Fruit fly (Drosophila melanogaster) whole organism, pupa: ENCODE data around the gene spict.

Experiments
- CG10348 ChIP-seq: fragments of 200-800 bp; sonication (Bioruptor generic); IDR thresholded peaks from 2 replicates; pipeline ENCODE4 v1.3.6; 2022; ENCODE audit warnings: missing biosample characterization, missing genetic modification characterization
- CG12605 ChIP-seq: fragments of 200-800 bp; sonication (Bioruptor generic); IDR thresholded peaks from 2 replicates; pipeline ENCODE4 v1.3.6; 2022; ENCODE audit warnings: missing biosample characterization, missing genetic modification characterization
- CG13204 ChIP-seq: fragments of 200-800 bp; sonication (Bioruptor generic); optimal IDR thresholded peaks from 2 replicates; lab custom pipeline; 2018; ENCODE audit warnings: missing biosample characterization, mild to moderate bottlenecking, missing genetic modification characterization, moderate library complexity
- CG14655 ChIP-seq: fragments of 200-800 bp; sonication (Bioruptor generic); optimal IDR thresholded peaks from 3 replicates; lab custom pipeline; 2017; ENCODE audit warnings: mild to moderate bottlenecking, missing biosample characterization, missing genetic modification reagents, missing genetic modification characterization
- CG15710 ChIP-seq: fragments of 200-800 bp; sonication (Bioruptor generic); optimal IDR thresholded peaks from 2 replicates; lab custom pipeline; 2018; ENCODE audit warnings: missing biosample characterization, mild to moderate bottlenecking, missing genetic modification characterization, moderate library complexity
- CG17806 ChIP-seq: fragments of 200-800 bp; sonication (Bioruptor generic); optimal IDR thresholded peaks from 2 replicates; lab custom pipeline; 2018; ENCODE audit warnings: missing biosample characterization, mild to moderate bottlenecking, missing genetic modification characterization, moderate library complexity
- CG32121 ChIP-seq: fragments of 200-800 bp; sonication (Bioruptor generic); IDR thresholded peaks from 2 replicates; pipeline ENCODE4 v1.3.6; 2022; ENCODE audit warnings: missing biosample characterization, missing genetic modification characterization
- CG34367 ChIP-seq: fragments of 200-800 bp; sonication (Bioruptor generic); optimal IDR thresholded peaks from 2 replicates; lab custom pipeline; 2018; ENCODE audit warnings: missing biosample characterization, mild to moderate bottlenecking, missing genetic modification characterization
- CG4496 ChIP-seq: fragments of 200-800 bp; sonication (Bioruptor generic); IDR thresholded peaks from 3 replicates; pipeline ENCODE4 v1.3.6; 2022; ENCODE audit warnings: missing biosample characterization, missing genetic modification characterization
- CG8159 ChIP-seq: fragments of 200-800 bp; sonication (Bioruptor generic); optimal IDR thresholded peaks from 3 replicates; lab custom pipeline; 2018; ENCODE audit warnings: missing biosample characterization, mild to moderate bottlenecking, missing genetic modification characterization, moderate library complexity
- CG8301 ChIP-seq: fragments of 200-800 bp; sonication (Bioruptor generic); optimal IDR thresholded peaks from 2 replicates; lab custom pipeline; 2018; ENCODE audit warnings: missing biosample characterization, mild to moderate bottlenecking, missing genetic modification characterization
- CG9948 ChIP-seq: fragments of 200-800 bp; sonication (Bioruptor generic); optimal IDR thresholded peaks from 2 replicates; lab custom pipeline; 2018; ENCODE audit warnings: missing biosample characterization, mild to moderate bottlenecking, missing genetic modification characterization, moderate library complexity
- D1 ChIP-seq: fragments of 200-800 bp; sonication (Bioruptor generic); optimal IDR thresholded peaks from 2 replicates; lab custom pipeline; 2018; ENCODE audit warnings: missing biosample characterization, mild to moderate bottlenecking, missing genetic modification characterization, moderate library complexity
- EcR ChIP-seq: fragments of 200-800 bp; sonication (Bioruptor generic); optimal IDR thresholded peaks from 3 replicates; lab custom pipeline; 2019; ENCODE audit warnings: missing biosample characterization, missing genetic modification characterization, mild to moderate bottlenecking, moderate library complexity, missing genetic modification reagents
- Ets98B ChIP-seq: fragments of 200-800 bp; sonication (Bioruptor generic); IDR thresholded peaks from 2 replicates; pipeline ENCODE4 v1.3.6; 2022; ENCODE audit warnings: missing biosample characterization, missing genetic modification characterization
- Pif1A ChIP-seq: fragments of 200-800 bp; sonication (Bioruptor generic); optimal IDR thresholded peaks from 3 replicates; lab custom pipeline; 2016; ENCODE audit warnings: missing biosample characterization, missing genetic modification characterization
- Pif1B ChIP-seq: fragments of 200-800 bp; sonication (Bioruptor generic); optimal IDR thresholded peaks from 3 replicates; lab custom pipeline; 2016; ENCODE audit warnings: missing biosample characterization, missing genetic modification characterization
- Snoo ChIP-seq: fragments of 200-800 bp; sonication (Bioruptor generic); optimal IDR thresholded peaks from 3 replicates; lab custom pipeline; 2017; ENCODE audit warnings: missing biosample characterization, mild to moderate bottlenecking, missing genetic modification characterization, inconsistent platforms
- fd96Ca ChIP-seq: fragments of 200-800 bp; sonication (Bioruptor generic); IDR thresholded peaks from 3 replicates; pipeline ENCODE4 v1.3.6; 2022; ENCODE audit warnings: missing biosample characterization, missing genetic modification characterization
- gl ChIP-seq: fragments of 200-800 bp; sonication (Bioruptor generic); optimal IDR thresholded peaks from 2 replicates; lab custom pipeline; 2018; ENCODE audit warnings: missing biosample characterization, mild to moderate bottlenecking, missing genetic modification characterization
- rn ChIP-seq: fragments of 200-800 bp; sonication (Bioruptor generic); IDR thresholded peaks from 2 replicates; pipeline ENCODE4 v1.3.6; 2022; ENCODE audit warnings: missing biosample characterization, missing genetic modification characterization

spict gene

dm6 chr2L:12704418-12704920 lies at the start of gene spict, which contains the start of gene CG5776:
Gene spict, plus strand, starts transcription at chr2L:12704725.
Gene CG5776, minus strand, starts transcription at chr2L:12704451.
- no peak for TF ChIP-seq CG10348 (GFP tag; lab: Robert Waterston, UW)
- TF ChIP-seq Pif1A (GFP tag; lab: Kevin White, UChicago): no peak
- TF ChIP-seq D1 (tag; lab: Kevin White, UChicago): no peak
- TF ChIP-seq Pif1B (GFP tag; lab: Kevin White, UChicago): no peak
- TF ChIP-seq Snoo (tag; lab: Kevin White, UChicago): peak; percentile 46
- no peak for TF ChIP-seq EcR (GFP tag; lab: Kevin White, UChicago)
- peak; percentile 69 for TF ChIP-seq CG8159
- TF ChIP-seq CG14655 (GFP tag; lab: Kevin White, UChicago): no peak
- TF ChIP-seq CG32121 (GFP tag; lab: Robert Waterston, UW): peak; percentile 71
- peak; percentile 82 for TF ChIP-seq fd96Ca (GFP tag; lab: Robert Waterston, UW)
- TF ChIP-seq CG12605 (GFP tag; lab: Robert Waterston, UW): peak; percentile 25; the same call in 1 of the 2 replicates
- TF ChIP-seq CG8301 (tag; lab: Kevin White, UChicago): peak; percentile 54
- no peak for TF ChIP-seq CG13204 (GFP tag; lab: Kevin White, UChicago)
- peak; percentile 66 for TF ChIP-seq CG34367 (tag; lab: Kevin White, UChicago)
- peak; percentile 37; the same call in 1 of the 2 replicates for TF ChIP-seq rn
- TF ChIP-seq CG9948: peak; percentile 47
- peak; percentile 46 for TF ChIP-seq gl (tag; lab: Kevin White, UChicago)
- peak; percentile 74 for TF ChIP-seq Ets98B (GFP tag; lab: Robert Waterston, UW)
- TF ChIP-seq CG4496 (GFP tag; lab: Robert Waterston, UW): peak; percentile 68; the same call in 2 of the 3 replicates
- peak; percentile 75 for TF ChIP-seq CG15710 (tag; lab: Kevin White, UChicago)
- TF ChIP-seq CG17806: peak; percentile 53

- peak; percentile 16 for TF ChIP-seq D1 (tag; lab: Kevin White, UChicago)
- no peak for TF ChIP-seq CG17806
- TF ChIP-seq CG14655 (GFP tag; lab: Kevin White, UChicago): peak; percentile 21
- TF ChIP-seq CG8159: peak; percentile 56
Measured at dm6 chr2L:12655731-12656326, 48.7 kb upstream of the spict start.

- no peak for TF ChIP-seq CG14655 (GFP tag; lab: Kevin White, UChicago)
- TF ChIP-seq CG17806: no peak
- no peak for TF ChIP-seq EcR (GFP tag; lab: Kevin White, UChicago)
- no peak for TF ChIP-seq CG12605 (GFP tag; lab: Robert Waterston, UW)
- TF ChIP-seq Snoo (tag; lab: Kevin White, UChicago): no peak
- no peak for TF ChIP-seq CG9948
- no peak for TF ChIP-seq CG8301 (tag; lab: Kevin White, UChicago)
- no peak for TF ChIP-seq CG13204 (GFP tag; lab: Kevin White, UChicago)
- no peak for TF ChIP-seq Pif1B (GFP tag; lab: Kevin White, UChicago)
- TF ChIP-seq Pif1A (GFP tag; lab: Kevin White, UChicago): no peak
- no peak for TF ChIP-seq CG4496 (GFP tag; lab: Robert Waterston, UW)
- no peak for TF ChIP-seq gl (tag; lab: Kevin White, UChicago)
- TF ChIP-seq D1 (tag; lab: Kevin White, UChicago): no peak
Measured at dm6 chr2L:12656865-12657264, 47.7 kb upstream of the spict start, which contains the start of gene pdm2. Gene pdm2, plus strand, starts transcription at chr2L:12657165.

- TF ChIP-seq CG12605 (GFP tag; lab: Robert Waterston, UW) (no peak), Pif1B (GFP tag; lab: Kevin White, UChicago) (no peak), CG13204 (GFP tag; lab: Kevin White, UChicago) (no peak), Snoo (tag; lab: Kevin White, UChicago) (no peak), CG10348 (GFP tag; lab: Robert Waterston, UW) (no peak)
Measured at dm6 chr2L:12657337-12657736, 47.2 kb upstream of the spict start.

DNA sequence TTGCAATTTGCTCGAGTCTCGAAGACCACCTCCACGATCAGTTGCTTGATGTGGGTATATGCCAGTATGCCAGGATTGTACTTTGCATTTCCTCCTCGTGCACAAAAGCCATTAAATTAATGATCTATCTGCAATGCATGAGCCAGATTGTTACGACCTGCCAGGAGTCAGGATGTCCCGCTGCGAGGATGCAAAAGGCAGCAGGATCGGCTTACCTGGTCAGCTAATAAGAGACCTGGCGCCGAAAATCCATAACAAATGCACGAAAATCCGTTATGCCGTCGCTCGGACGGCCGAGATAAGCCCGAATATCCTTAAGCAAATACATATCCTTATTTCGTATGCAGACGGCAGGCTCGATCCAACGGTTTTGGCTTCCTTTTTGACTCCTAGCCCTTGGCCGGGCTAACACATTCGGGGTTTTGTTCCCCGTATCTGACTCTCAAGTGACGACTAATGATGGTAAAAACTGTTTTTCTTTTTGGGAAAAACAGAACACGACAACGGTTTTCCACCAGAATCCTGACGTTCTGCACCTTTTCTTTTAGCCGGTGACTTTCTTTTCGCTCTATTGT lies 38.4 kb upstream of the spict start:
- no peak for TF ChIP-seq CG17806
- no peak for TF ChIP-seq CG10348 (GFP tag; lab: Robert Waterston, UW)
- TF ChIP-seq gl (tag; lab: Kevin White, UChicago): no peak
- TF ChIP-seq fd96Ca (GFP tag; lab: Robert Waterston, UW): no peak
- no peak for TF ChIP-seq CG32121 (GFP tag; lab: Robert Waterston, UW)
- no peak for TF ChIP-seq CG8301 (tag; lab: Kevin White, UChicago)
- TF ChIP-seq CG9948: no peak
- TF ChIP-seq D1 (tag; lab: Kevin White, UChicago): no peak
- no peak for TF ChIP-seq CG4496 (GFP tag; lab: Robert Waterston, UW)
- no peak for TF ChIP-seq CG15710 (tag; lab: Kevin White, UChicago)
- no peak for TF ChIP-seq CG34367 (tag; lab: Kevin White, UChicago)
- no peak for TF ChIP-seq CG13204 (GFP tag; lab: Kevin White, UChicago)
- TF ChIP-seq CG14655 (GFP tag; lab: Kevin White, UChicago): no peak
- TF ChIP-seq CG8159: no peak
- TF ChIP-seq Ets98B (GFP tag; lab: Robert Waterston, UW): no peak
- TF ChIP-seq rn: no peak
- no peak for TF ChIP-seq Pif1A (GFP tag; lab: Kevin White, UChicago)
- TF ChIP-seq CG12605 (GFP tag; lab: Robert Waterston, UW): no peak
